Fruit fly (Drosophila melanogaster): ENCODE data around the gene Patsas.
A peak's percentile ranks its signal among the peaks of the same experiment; 100 is the strongest.

The Patsas gene

DNA sequence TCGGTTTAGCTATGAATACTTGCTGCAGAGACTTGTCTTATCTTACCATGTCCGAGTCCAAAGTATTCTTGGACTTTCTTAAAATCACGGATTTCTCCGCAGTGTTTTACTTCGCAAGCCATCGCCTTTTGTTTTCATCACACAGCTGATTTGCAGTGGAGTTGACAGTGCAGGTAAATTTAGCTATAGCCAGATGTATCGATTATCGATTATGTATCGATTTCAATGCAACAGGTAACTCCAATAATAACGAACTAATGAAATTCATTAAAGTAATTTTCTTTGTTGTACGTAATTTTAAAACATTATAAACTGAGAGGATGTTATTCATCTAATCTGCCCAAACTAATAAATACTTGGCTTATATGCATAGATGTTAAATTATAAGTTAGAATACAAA lies 40.0 kb downstream of the Patsas start, which contains the start of gene Rab3-GAP:
Gene Rab3-GAP, minus strand, starts transcription at position 150 of the 400 bp plus-strand sequence.
- TF ChIP-seq woc (GFP tag; optimal IDR thresholded peaks at IDR 0.05) (no peak), HLH106 (tag; optimal IDR thresholded peaks at IDR 0.05) (peak; percentile 24), pan (optimal IDR thresholded peaks at IDR 0.05) (no peak), Vsx2 (GFP tag; optimal IDR thresholded peaks at IDR 0.05; ENCODE audit: partially characterized antibody) (no peak), Sp1 (GFP tag; optimal IDR thresholded peaks at IDR 0.05) (peak; percentile 27), foxo (GFP tag; optimal IDR thresholded peaks at IDR 0.05) (peak in 1 of 2 experiments; percentile 28), Myc (optimal IDR thresholded peaks at IDR 0.05) (peak; percentile 74), OdsH (GFP tag; optimal IDR thresholded peaks at IDR 0.05) (peak; percentile 5), h (GFP tag; optimal IDR thresholded peaks at IDR 0.05) (no peak), ey (GFP tag; optimal IDR thresholded peaks at IDR 0.05) (no peak), CG32264 (GFP tag; optimal IDR thresholded peaks at IDR 0.05) (no peak), br (GFP tag; optimal IDR thresholded peaks at IDR 0.05) (no peak), Rel (GFP tag; optimal IDR thresholded peaks at IDR 0.05) (no peak), Rel (tag; optimal IDR thresholded peaks at IDR 0.05) (no peak), CrebA (GFP tag; optimal IDR thresholded peaks at IDR 0.05; ENCODE audit: borderline replicate concordance) (no peak)

DNA sequence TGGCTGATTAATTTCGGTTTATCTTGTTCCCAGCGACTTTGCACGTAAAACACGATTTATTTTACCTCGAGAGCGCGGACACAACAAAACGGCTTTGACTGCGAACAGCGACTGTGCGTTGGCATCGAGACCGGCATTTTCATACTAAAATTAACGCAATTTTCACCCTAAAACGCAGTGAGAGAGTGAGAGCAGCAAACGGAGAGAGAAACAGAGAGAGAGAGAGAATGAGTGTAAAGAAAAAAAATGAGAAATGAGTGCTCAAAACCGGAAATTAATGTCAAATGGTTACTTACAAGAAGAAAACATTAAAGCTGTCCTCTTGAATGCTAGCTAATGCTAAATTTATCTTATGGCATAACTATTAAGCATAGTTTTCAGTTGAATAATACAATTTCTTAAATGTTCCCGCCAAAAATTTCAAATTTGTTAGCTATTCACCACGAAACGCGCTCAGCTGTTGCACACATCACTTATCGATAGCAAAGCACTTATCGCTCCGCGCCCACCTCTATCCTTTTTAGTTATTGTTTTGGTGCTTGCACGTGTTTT lies 47.2 kb downstream of the Patsas start, which contains the start of the genes JhI-21, RpL7-like and CG34164:
Gene JhI-21, minus strand, starts transcription at position 206 of the 552 bp plus-strand sequence.
Gene RpL7-like, plus strand, starts transcription at position 490 of the 552 bp plus-strand sequence.
Gene CG34164, plus strand, starts transcription at position 512 of the 552 bp plus-strand sequence.
- TF ChIP-seq foxo (GFP tag; optimal IDR thresholded peaks at IDR 0.05) (peak in 1 of 2 experiments; percentile 6), br (GFP tag; optimal IDR thresholded peaks at IDR 0.05) (no peak), Dif (GFP tag; optimal IDR thresholded peaks at IDR 0.05; ENCODE audit: partially characterized antibody) (peak; percentile 96), dl (GFP tag; optimal IDR thresholded peaks at IDR 0.05; ENCODE audit: insufficient read depth in 1 of 2, partially characterized antibody in 2 of 2) (peak; percentile 75 to 89), HLH106 (tag; optimal IDR thresholded peaks at IDR 0.05) (no peak), h (GFP tag; optimal IDR thresholded peaks at IDR 0.05) (peak; percentile 7), Vsx2 (GFP tag; optimal IDR thresholded peaks at IDR 0.05; ENCODE audit: partially characterized antibody) (peak; percentile 72), Myc (optimal IDR thresholded peaks at IDR 0.05) (peak; percentile 12), Sp1 (GFP tag; optimal IDR thresholded peaks at IDR 0.05) (peak; percentile 47)

DNA sequence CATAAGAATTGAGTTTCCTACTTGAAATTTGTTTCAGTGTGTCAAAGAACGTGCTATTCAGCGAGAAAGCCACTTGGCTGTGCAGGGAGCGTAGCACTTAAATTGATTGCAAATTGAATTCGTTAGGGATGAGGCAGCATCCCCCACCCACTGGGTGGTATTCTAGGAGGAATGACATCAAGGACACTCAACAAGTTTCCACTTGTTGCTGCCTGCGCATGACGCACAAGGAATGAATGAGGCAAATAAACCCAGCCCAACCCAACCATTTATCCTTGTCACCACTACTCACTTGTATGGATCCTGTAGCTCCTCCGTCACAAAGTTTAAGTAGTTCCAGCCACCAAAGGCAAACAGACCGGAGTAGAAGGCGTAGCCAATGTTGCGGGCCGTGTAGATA lies 49.7 kb downstream of the Patsas start:
- no peak for TF ChIP-seq rgr (GFP tag; optimal IDR thresholded peaks at IDR 0.05)
- TF ChIP-seq Hnf4 (GFP tag; optimal IDR thresholded peaks at IDR 0.05): no peak
- TF ChIP-seq Mio (GFP tag; optimal IDR thresholded peaks at IDR 0.05): no peak
- no peak for TF ChIP-seq brk (GFP tag; optimal IDR thresholded peaks at IDR 0.05)
- TF ChIP-seq Hr78 (GFP tag; optimal IDR thresholded peaks at IDR 0.05): no peak
- no peak for TF ChIP-seq ey (GFP tag; optimal IDR thresholded peaks at IDR 0.05)
- no peak for TF ChIP-seq Abd-B (GFP tag; optimal IDR thresholded peaks at IDR 0.05)
- TF ChIP-seq Jra (GFP tag; optimal IDR thresholded peaks at IDR 0.05): no peak
- TF ChIP-seq Rel (GFP tag; optimal IDR thresholded peaks at IDR 0.05): no peak
- TF ChIP-seq Rel (tag; optimal IDR thresholded peaks at IDR 0.05): no peak
- TF ChIP-seq Dfd (GFP tag; optimal IDR thresholded peaks at IDR 0.05): no peak
- TF ChIP-seq foxo (GFP tag; optimal IDR thresholded peaks at IDR 0.05): no peak
- no peak for TF ChIP-seq pan (optimal IDR thresholded peaks at IDR 0.05)
- TF ChIP-seq Sp1 (GFP tag; optimal IDR thresholded peaks at IDR 0.05): no peak
- no peak for TF ChIP-seq OdsH (GFP tag; optimal IDR thresholded peaks at IDR 0.05)
- TF ChIP-seq dsf (GFP tag; optimal IDR thresholded peaks at IDR 0.05; ENCODE audit: borderline replicate concordance): no peak

All from whole organism, wandering third instar larva.